Worm (Caenorhabditis elegans) whole organism, late embryonic: Measurements from ENCODE around the gene tes-1.

ENCODE experiments used
- ceh-48 ChIP-seq: sonication (generic microtip); optimal IDR thresholded peaks from 2 replicates; lab custom pipeline; 2016; ENCODE audit warnings: missing genetic modification characterization, inconsistent platforms, missing compliant biosample characterization
- ceh-6 ChIP-seq: fragments of 200-800 bp; sonication (Bioruptor generic); optimal IDR thresholded peaks from 2 replicates; lab custom pipeline; 2018; ENCODE audit warnings: mild to moderate bottlenecking, missing genetic modification characterization, missing compliant biosample characterization
- ets-4 ChIP-seq: sonication (generic microtip); optimal IDR thresholded peaks from 2 replicates; lab custom pipeline; 2016; ENCODE audit warnings: missing genetic modification characterization, missing compliant biosample characterization
- nhr-11 ChIP-seq: fragments of 150-350 bp; optimal IDR thresholded peaks from 2 replicates; lab custom pipeline; 2014; ENCODE audit warnings: missing biosample characterization, missing genetic modification characterization
- sdc-2 ChIP-seq: sonication (generic microtip); optimal IDR thresholded peaks from 2 replicates; lab custom pipeline; 2016; ENCODE audit warnings: missing genotype, missing genetic modification characterization, missing compliant biosample characterization

DNA sequence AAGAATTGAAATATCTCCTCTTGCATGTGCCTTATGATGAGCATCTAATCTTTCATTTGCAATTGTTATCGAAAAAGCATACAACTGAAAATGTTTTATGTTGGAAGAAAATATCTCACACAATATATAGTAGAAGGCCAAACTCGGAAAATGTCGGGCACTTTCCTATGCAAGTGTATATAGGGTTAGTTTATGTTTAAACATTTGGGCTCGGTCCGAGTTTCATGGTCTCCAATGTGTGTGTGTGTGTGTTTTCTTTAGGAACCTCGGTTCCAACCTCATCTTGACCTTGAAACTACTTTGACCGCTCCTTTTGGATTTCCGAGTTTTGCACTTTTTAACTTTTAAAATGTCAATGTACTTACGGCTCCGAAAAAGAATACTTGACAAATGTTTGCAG is 48.1 kb upstream of the tes-1 start:
- TF ChIP-seq sdc-2 (no peak), ceh-6 (GFP tag; lab: Kevin White, UChicago) (no peak), ceh-48 (tag; lab: Kevin White, UChicago) (no peak), nhr-11 (tag; lab: Kevin White, UChicago) (no peak), ets-4 (no peak)
